Worm (Caenorhabditis elegans): ENCODE data around the gene alh-8.

alh-8 gene

DNA sequence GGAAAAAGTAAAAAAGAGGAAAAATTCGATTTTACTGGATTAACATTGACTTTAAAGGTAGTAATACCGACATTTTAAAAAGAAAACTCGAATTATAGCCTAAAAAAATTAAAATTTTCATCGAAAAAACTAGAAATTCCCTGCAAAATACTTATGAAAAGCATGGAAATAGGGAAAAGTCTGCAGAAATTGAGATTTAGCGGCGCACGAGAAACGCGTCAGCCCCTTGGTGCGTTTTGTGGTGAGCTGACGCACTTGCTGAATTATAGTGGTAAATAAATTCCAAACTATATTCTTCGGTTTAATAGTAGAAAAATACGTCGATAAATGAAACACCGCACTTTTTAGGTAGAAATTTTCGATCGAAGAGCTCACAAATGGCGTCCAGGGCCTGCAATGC lies 34.4 kb upstream of the alh-8 start (continued):
- no peak for TF ChIP-seq nhr-10 (tag; optimal IDR thresholded peaks at IDR 0.05)
- peak in 1 of 2 experiments; percentile 56 for TF ChIP-seq lsy-2 (tag; optimal IDR thresholded peaks at IDR 0.05)
- TF ChIP-seq Y55F3AM.14 (GFP tag; optimal IDR thresholded peaks at IDR 0.05): no peak
- TF ChIP-seq nhr-6 (tag; optimal IDR thresholded peaks at IDR 0.05): no peak
- TF ChIP-seq unc-55 (GFP tag; optimal IDR thresholded peaks at IDR 0.05): peak; percentile 50
- TF ChIP-seq aly-2 (tag; optimal IDR thresholded peaks at IDR 0.05): no peak
- TF ChIP-seq crh-2 (tag; optimal IDR thresholded peaks at IDR 0.05): peak; percentile 27
- no peak for TF ChIP-seq ztf-11 (tag; optimal IDR thresholded peaks at IDR 0.05)
- no peak for TF ChIP-seq unc-39 (tag; optimal IDR thresholded peaks at IDR 0.05)
- TF ChIP-seq R02D3.7 (tag; optimal IDR thresholded peaks at IDR 0.05): no peak

DNA sequence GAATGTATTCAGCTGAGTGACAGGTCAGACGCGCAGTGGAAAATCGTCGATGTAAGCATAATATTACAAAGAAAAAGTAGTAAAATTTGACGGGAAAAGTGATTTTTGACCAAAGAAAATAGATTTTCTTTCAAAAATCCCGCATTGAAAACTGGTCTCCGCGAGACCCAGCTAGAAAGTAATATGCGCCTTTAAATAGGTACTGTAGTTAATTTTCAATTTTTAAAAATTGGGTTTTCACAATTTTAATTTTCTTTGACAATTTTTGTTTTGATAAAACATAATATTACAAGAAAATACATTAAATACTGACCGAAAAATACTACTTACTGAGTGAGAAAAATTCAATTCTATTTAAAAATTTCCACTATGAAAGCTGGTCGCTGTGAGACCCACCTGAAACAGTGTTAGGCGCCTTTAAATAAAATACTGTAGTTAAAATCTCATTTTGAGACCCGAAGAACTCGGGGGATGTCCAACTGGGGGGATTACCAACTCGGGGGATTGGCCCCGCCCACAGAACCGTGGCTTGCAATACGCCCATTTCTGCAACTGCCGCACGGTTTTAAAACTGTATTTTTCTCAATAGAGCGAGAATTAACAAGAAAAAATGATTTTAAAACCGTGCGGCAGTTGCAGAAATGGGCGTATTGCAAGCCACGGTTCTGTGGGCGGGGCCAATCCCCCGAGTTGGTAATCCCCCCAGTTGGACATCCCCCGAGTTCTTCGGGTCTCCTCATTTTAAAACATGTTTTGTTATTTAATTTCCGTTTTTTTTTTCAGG lies 33.5 kb upstream of the alh-8 start, which contains the start of gene tars-1:
Gene tars-1 (minus strand): TSS at position 497 of the 784 bp plus-strand sequence.
- peak; percentile 3 for TF ChIP-seq sma-3 (GFP tag; optimal IDR thresholded peaks at IDR 0.05)

DNA sequence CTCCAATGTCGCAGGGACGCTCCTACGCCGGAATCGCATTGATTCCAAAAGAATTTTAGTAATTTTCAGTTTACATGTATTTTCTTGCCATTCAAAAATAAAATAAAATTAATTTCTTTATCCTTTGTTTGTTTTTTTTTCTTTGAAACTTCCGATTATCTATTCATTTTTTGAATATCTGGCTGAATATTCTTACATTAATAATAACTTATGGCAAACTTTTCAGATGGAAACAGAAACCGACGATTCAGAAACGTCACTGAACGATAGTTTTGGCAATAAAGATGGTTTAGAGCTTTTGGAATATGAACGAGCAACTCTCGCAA lies 32.9 kb upstream of the alh-8 start, which contains the start of gene xpf-1:
Gene xpf-1 (plus strand): TSS at position 227 of the 326 bp plus-strand sequence.
- TF ChIP-seq elt-3 (tag; optimal IDR thresholded peaks at IDR 0.05) (no peak), skn-1 (tag; optimal IDR thresholded peaks at IDR 0.05) (no peak)

DNA sequence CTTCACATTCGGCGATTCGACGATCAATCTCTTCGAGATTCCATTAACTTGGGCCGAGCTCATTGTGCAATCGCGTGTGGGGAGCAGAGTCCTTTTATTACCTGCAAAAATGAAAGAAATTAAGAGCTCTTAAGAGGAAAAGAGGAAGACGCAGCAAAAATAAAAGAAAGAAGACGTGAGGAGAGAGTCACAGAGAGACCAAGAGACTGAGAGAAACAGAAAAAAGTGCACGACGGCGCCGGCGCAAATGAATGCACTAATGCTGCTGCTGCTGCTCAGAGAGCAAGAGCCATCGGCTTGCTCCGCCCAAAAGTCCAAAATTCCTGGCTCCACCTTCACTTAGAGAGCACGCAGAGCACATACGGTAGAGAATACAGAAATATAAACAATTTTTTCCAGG lies 28.7 kb upstream of the alh-8 start, which contains the start of gene inos-1:
Gene inos-1 (minus strand): TSS at position 101 of the 400 bp plus-strand sequence.
- TF ChIP-seq unc-55 (GFP tag; optimal IDR thresholded peaks at IDR 0.05) (peak; percentile 8), gmeb-1 (tag; optimal IDR thresholded peaks at IDR 0.05) (no peak), mdl-1 (tag; optimal IDR thresholded peaks at IDR 0.05) (no peak)

- TF ChIP-seq ZK546.5 (tag; optimal IDR thresholded peaks at IDR 0.05) (no peak), ceh-16 (tag; optimal IDR thresholded peaks at IDR 0.05) (no peak), sma-9 (GFP tag; optimal IDR thresholded peaks at IDR 0.05) (no peak), sma-9 (tag; optimal IDR thresholded peaks at IDR 0.05) (no peak), elt-1 (tag; optimal IDR thresholded peaks at IDR 0.05) (no peak), mab-5 (tag; optimal IDR thresholded peaks at IDR 0.05) (no peak), nhr-77 (tag; optimal IDR thresholded peaks at IDR 0.05) (no peak), ceh-82 (tag; optimal IDR thresholded peaks at IDR 0.05) (no peak), C34F6.9 (tag; optimal IDR thresholded peaks at IDR 0.05) (no peak), fos-1 (tag; optimal IDR thresholded peaks at IDR 0.05) (no peak)
These were observed 28.2 kb upstream of the alh-8 start for ce11 chrII:11700635-11701034.

- TF ChIP-seq aly-2 (tag; optimal IDR thresholded peaks at IDR 0.05) (no peak), blmp-1 (tag; optimal IDR thresholded peaks at IDR 0.05; ENCODE audit: insufficient read depth) (peak; percentile 2)
These were observed 23.1 kb upstream of the alh-8 start, which contains the start of gene VF13D12L.3 for ce11 chrII:11705787-11706186. Gene VF13D12L.3 (plus strand): TSS chrII:11706009.

DNA sequence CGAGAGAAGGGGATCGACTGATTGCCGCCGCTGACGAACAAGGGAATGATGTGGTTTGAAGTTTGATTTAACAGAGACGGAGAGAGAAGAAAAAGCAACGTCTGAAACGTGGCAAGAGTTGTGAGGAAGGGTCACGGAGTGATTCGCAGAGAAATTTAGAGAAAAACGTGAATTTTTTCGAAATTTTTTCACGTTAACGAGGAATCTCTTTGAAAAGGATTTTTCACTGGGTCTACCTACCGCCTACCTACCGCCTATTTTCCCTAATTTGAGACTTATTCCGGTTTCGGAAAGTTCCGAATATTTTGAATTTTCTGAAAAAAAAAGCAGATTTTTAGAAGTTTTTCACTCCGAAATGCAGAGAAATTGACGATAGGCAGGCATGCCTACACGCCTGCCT lies 19.4 kb upstream of the alh-8 start, which contains the start of gene fcmt-1:
Gene fcmt-1 (minus strand): TSS at position 101 of the 400 bp plus-strand sequence.
- TF ChIP-seq F13H6.1 (tag; optimal IDR thresholded peaks at IDR 0.05) (no peak), fos-1 (tag; optimal IDR thresholded peaks at IDR 0.05) (no peak), sem-4 (tag; optimal IDR thresholded peaks at IDR 0.05) (no peak), nhr-237 (tag; optimal IDR thresholded peaks at IDR 0.05) (no peak)

DNA sequence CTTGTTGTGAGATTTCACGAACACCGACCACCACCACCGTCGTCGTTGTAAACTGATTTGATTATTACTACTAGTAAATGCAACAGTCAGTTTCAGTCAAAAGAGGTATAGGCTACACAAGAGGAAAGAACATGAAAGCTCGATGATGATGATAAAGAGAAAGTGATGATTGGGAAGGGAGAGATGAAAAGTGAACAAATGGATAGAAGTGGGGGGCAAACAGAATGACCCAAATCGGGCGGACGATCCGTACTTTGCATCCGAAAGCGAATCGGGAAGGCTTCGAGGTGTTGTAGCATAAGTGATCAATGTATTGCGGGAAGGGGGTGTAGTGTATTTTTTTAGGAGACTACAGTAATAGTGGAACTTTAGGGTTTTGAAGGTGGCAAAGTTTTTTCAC lies 18.1 kb upstream of the alh-8 start:
- TF ChIP-seq C34F6.9 (tag; optimal IDR thresholded peaks at IDR 0.05): no peak
- no peak for TF ChIP-seq sma-3 (GFP tag; optimal IDR thresholded peaks at IDR 0.05)
- TF ChIP-seq mdl-1 (tag; optimal IDR thresholded peaks at IDR 0.05): no peak
- peak; percentile 30 for TF ChIP-seq blmp-1 (tag; optimal IDR thresholded peaks at IDR 0.05; ENCODE audit: insufficient read depth)
- no peak for TF ChIP-seq elt-1 (tag; optimal IDR thresholded peaks at IDR 0.05)
- TF ChIP-seq gmeb-1 (tag; optimal IDR thresholded peaks at IDR 0.05): no peak

Data from whole organism, L2 larva.